Worm (Caenorhabditis elegans) whole organism, L4 larva: Measurements from ENCODE around the gene H03G16.6.

ENCODE experiments used
- R02D3.7 ChIP-seq: fragments of 150-350 bp; sonication (generic microtip); optimal IDR thresholded peaks from 3 replicates; lab custom pipeline; 2014; ENCODE audit warnings: missing biosample characterization, missing genetic modification characterization
- dpl-1 ChIP-seq: fragments of 150-350 bp; optimal IDR thresholded peaks from 2 replicates; lab custom pipeline; 2014; ENCODE audit warnings: missing biosample characterization, missing genetic modification reagents, missing genetic modification characterization
- egl-43 ChIP-seq: fragments of 200-800 bp; sonication (Bioruptor generic); IDR thresholded peaks from 2 replicates; pipeline ENCODE4 v1.3.6; 2022; ENCODE audit warnings: missing genetic modification reagents, missing genetic modification characterization, missing compliant biosample characterization
- hlh-30 ChIP-seq: sonication (generic microtip); optimal IDR thresholded peaks from 2 replicates; lab custom pipeline; 2017; ENCODE audit warnings: antibody characterized with exemption, mild to moderate bottlenecking, missing genetic modification characterization, missing compliant biosample characterization; ENCODE audit not compliant: insufficient read depth
- nhr-76 ChIP-seq: fragments of 150-350 bp; optimal IDR thresholded peaks from 2 replicates; lab custom pipeline; 2014; ENCODE audit warnings: missing biosample characterization, missing genetic modification characterization
- set-16 ChIP-seq: fragments of 200-800 bp; sonication (Bioruptor generic); IDR thresholded peaks from 2 replicates; pipeline ENCODE4 v1.3.6; 2022; ENCODE audit warnings: missing genetic modification reagents, missing genetic modification characterization, missing compliant biosample characterization
- spr-1 ChIP-seq: sonication (generic microtip); optimal IDR thresholded peaks from 2 replicates; lab custom pipeline; 2016; ENCODE audit warnings: mild to moderate bottlenecking, missing genetic modification characterization, missing compliant biosample characterization
- unc-130 ChIP-seq: sonication (generic microtip); optimal IDR thresholded peaks from 2 replicates; lab custom pipeline; 2016; ENCODE audit warnings: missing genetic modification reagents, missing genetic modification characterization, missing compliant biosample characterization
- vab-7 ChIP-seq: fragments of 200-800 bp; sonication (Bioruptor generic); IDR thresholded peaks from 2 replicates; pipeline ENCODE4 v1.3.6; 2022; ENCODE audit warnings: missing genetic modification reagents, missing genetic modification characterization, missing compliant biosample characterization
- zag-1 ChIP-seq: fragments of 150-350 bp; optimal IDR thresholded peaks from 2 replicates; lab custom pipeline; 2014; ENCODE audit warnings: missing biosample characterization, missing genetic modification characterization

ce11 chrX:15100369-15100963 is 48.0 kb downstream of the H03G16.6 start, which contains the start of gene dhhc-1:
- TF ChIP-seq nhr-76 (tag; lab: Kevin White, UChicago) (no peak), egl-43 (GFP tag; lab: Robert Waterston, UW) (0 out of 2 replicates have a peak, but pooled peaks have one; percentile 3), vab-7 (GFP tag; lab: Robert Waterston, UW) (no peak), set-16 (GFP tag; lab: Robert Waterston, UW) (no peak), zag-1 (tag; lab: Kevin White, UChicago) (no peak), unc-130 (GFP tag; lab: Kevin White, UChicago) (no peak), R02D3.7 (tag; lab: Kevin White, UChicago) (no peak), dpl-1 (no peak), spr-1 (tag; lab: Kevin White, UChicago) (no peak), hlh-30 (peak; percentile 33)
